Fruit fly (Drosophila melanogaster) whole organism, embryonic: ENCODE measurements around the gene fz4.

Source experiments
- Adf1 ChIP-seq: fragments of 200-800 bp; sonication (Bioruptor generic); IDR thresholded peaks from 2 replicates; pipeline ENCODE4 v1.3.6; 2022; ENCODE audit warnings: missing biosample characterization, missing genetic modification characterization
- BtbVII ChIP-seq: fragments of 200-800 bp; sonication (Bioruptor generic); optimal IDR thresholded peaks from 3 replicates; lab custom pipeline; 2017; ENCODE audit warnings: missing biosample characterization, mild to moderate bottlenecking, missing genetic modification characterization
- CG11560 ChIP-seq: fragments of 200-800 bp; sonication (Bioruptor generic); IDR thresholded peaks from 3 replicates; pipeline ENCODE4 v1.3.6; 2022; ENCODE audit warnings: missing biosample characterization, missing genetic modification characterization
- CG11695 ChIP-seq: fragments of 200-800 bp; sonication (Bioruptor generic); IDR thresholded peaks from 3 replicates; pipeline ENCODE4 v1.3.6; 2022; ENCODE audit warnings: missing biosample characterization, missing genetic modification characterization
- CG13894 ChIP-seq: fragments of 200-800 bp; sonication (Bioruptor generic); optimal IDR thresholded peaks from 3 replicates; lab custom pipeline; 2018; ENCODE audit warnings: missing biosample characterization, mild to moderate bottlenecking, missing genetic modification characterization, moderate library complexity
- CG14667 ChIP-seq: fragments of 200-800 bp; sonication (Bioruptor generic); IDR thresholded peaks from 2 replicates; pipeline ENCODE4 v1.3.6; 2022; ENCODE audit warnings: missing biosample characterization, missing genetic modification characterization
- CG1602 ChIP-seq: fragments of 200-800 bp; sonication (Bioruptor generic); optimal IDR thresholded peaks from 3 replicates; lab custom pipeline; 2016; ENCODE audit warnings: missing biosample characterization, missing genetic modification characterization
- CG16813 ChIP-seq: fragments of 200-800 bp; sonication (Bioruptor generic); IDR thresholded peaks from 3 replicates; pipeline ENCODE4 v1.3.6; 2022; ENCODE audit warnings: missing biosample characterization, missing genetic modification characterization; ENCODE audit not compliant: partially characterized antibody
- CG17361 ChIP-seq: fragments of 200-800 bp; sonication (Bioruptor generic); IDR thresholded peaks from 3 replicates; pipeline ENCODE4 v1.3.6; 2022; ENCODE audit warnings: missing biosample characterization, missing genetic modification characterization
- CG18262 ChIP-seq: fragments of 200-800 bp; optimal IDR thresholded peaks from 3 replicates; lab custom pipeline; 2019; ENCODE audit warnings: missing biosample characterization, mild to moderate bottlenecking, missing genetic modification characterization, moderate library complexity
- CG18599 ChIP-seq: fragments of 200-800 bp; sonication (Bioruptor generic); optimal IDR thresholded peaks from 3 replicates; lab custom pipeline; 2017; ENCODE audit warnings: missing biosample characterization, missing genetic modification characterization, mild to moderate bottlenecking, moderate library complexity, missing genetic modification reagents
- CG18619 ChIP-seq: fragments of 200-800 bp; sonication (Bioruptor generic); optimal IDR thresholded peaks from 3 replicates; lab custom pipeline; 2017; ENCODE audit warnings: missing biosample characterization, mild to moderate bottlenecking, missing genetic modification characterization
- CG2202 ChIP-seq: fragments of 200-800 bp; sonication (Bioruptor generic); optimal IDR thresholded peaks from 2 replicates; lab custom pipeline; 2018; ENCODE audit warnings: missing biosample characterization, mild to moderate bottlenecking, missing genetic modification characterization
- CG31224 ChIP-seq: fragments of 200-800 bp; sonication (Bioruptor generic); IDR thresholded peaks from 2 replicates; pipeline ENCODE4 v1.3.6; 2022; ENCODE audit warnings: missing biosample characterization, missing genetic modification characterization
- CG4360 ChIP-seq: fragments of 200-800 bp; sonication (Bioruptor generic); IDR thresholded peaks from 2 replicates; pipeline ENCODE4 v1.3.6; 2022; ENCODE audit warnings: missing biosample characterization, missing genetic modification characterization
- CG5245 ChIP-seq: fragments of 200-800 bp; sonication (Bioruptor generic); optimal IDR thresholded peaks from 3 replicates; lab custom pipeline; 2016; ENCODE audit warnings: missing biosample characterization, missing genetic modification characterization
- CG6765 ChIP-seq: fragments of 200-800 bp; sonication (Bioruptor generic); optimal IDR thresholded peaks from 3 replicates; lab custom pipeline; 2017; ENCODE audit warnings: missing biosample characterization, mild to moderate bottlenecking, missing genetic modification characterization
- CG7745 ChIP-seq: fragments of 200-800 bp; sonication (Bioruptor generic); optimal IDR thresholded peaks from 2 replicates; lab custom pipeline; 2018; ENCODE audit warnings: missing biosample characterization, mild to moderate bottlenecking, missing genetic modification characterization, moderate library complexity
- CG8089 ChIP-seq: fragments of 200-800 bp; sonication (Bioruptor generic); optimal IDR thresholded peaks from 3 replicates; lab custom pipeline; 2016; ENCODE audit warnings: missing biosample characterization, missing genetic modification characterization
- CG9437 ChIP-seq: fragments of 200-800 bp; sonication (Bioruptor generic); optimal IDR thresholded peaks from 2 replicates; lab custom pipeline; 2018; ENCODE audit warnings: missing biosample characterization, mild to moderate bottlenecking, missing genetic modification characterization
- Chrac-16 ChIP-seq: fragments of 200-800 bp; sonication (Bioruptor generic); optimal IDR thresholded peaks from 3 replicates; lab custom pipeline; 2016; ENCODE audit warnings: missing biosample characterization, missing genetic modification characterization
- D19B ChIP-seq: fragments of 200-800 bp; sonication (Bioruptor generic); optimal IDR thresholded peaks from 2 replicates; lab custom pipeline; 2017; ENCODE audit warnings: missing biosample characterization, mild to moderate bottlenecking, missing genetic modification characterization
- Dbx ChIP-seq: fragments of 200-800 bp; sonication (Bioruptor generic); IDR thresholded peaks from 3 replicates; pipeline ENCODE4 v1.3.6; 2022; ENCODE audit warnings: missing biosample characterization, missing genetic modification characterization
- Elba2 ChIP-seq: fragments of 200-800 bp; sonication (Bioruptor generic); optimal IDR thresholded peaks from 3 replicates; lab custom pipeline; 2016; ENCODE audit warnings: missing biosample characterization, missing genetic modification characterization
- Ets65A ChIP-seq: fragments of 200-800 bp; sonication (Bioruptor generic); peaks from one replicate; lab custom pipeline; 2016; ENCODE audit warnings: missing biosample characterization, missing genetic modification characterization
- Gsc ChIP-seq: fragments of 200-800 bp; sonication (Bioruptor generic); IDR thresholded peaks from 2 replicates; pipeline ENCODE4 v1.3.6; 2022; ENCODE audit warnings: missing biosample characterization, missing genetic modification characterization
- Hmr ChIP-seq: fragments of 200-800 bp; sonication (Bioruptor generic); optimal IDR thresholded peaks from 3 replicates; lab custom pipeline; 2017; ENCODE audit warnings: mild to moderate bottlenecking, missing biosample characterization, missing genetic modification reagents, missing genetic modification characterization
- PHDP ChIP-seq: fragments of 200-800 bp; sonication (Bioruptor generic); optimal IDR thresholded peaks from 3 replicates; lab custom pipeline; 2018; ENCODE audit warnings: missing biosample characterization, mild to moderate bottlenecking, missing genetic modification characterization, moderate library complexity
- Tbp ChIP-seq: fragments of >200 bp; optimal IDR thresholded peaks from 2 replicates; lab custom pipeline; 2018; ENCODE audit warnings: missing biosample characterization, missing genetic modification characterization
- Usf ChIP-seq: fragments of 200-800 bp; sonication (Bioruptor generic); optimal IDR thresholded peaks from 2 replicates; lab custom pipeline; 2017; ENCODE audit warnings: missing genotype, missing biosample characterization, missing genetic modification characterization
- ab ChIP-seq: fragments of 200-800 bp; sonication (Bioruptor generic); optimal IDR thresholded peaks from 2 replicates; lab custom pipeline; 2016; ENCODE audit warnings: missing biosample characterization, missing genetic modification characterization
- bbx ChIP-seq: fragments of 200-800 bp; sonication (Bioruptor generic); IDR thresholded peaks from 2 replicates; pipeline ENCODE4 v1.3.6; 2022; ENCODE audit warnings: missing biosample characterization, missing genetic modification characterization; ENCODE audit not compliant: partially characterized antibody
- btn ChIP-seq: fragments of 200-800 bp; sonication (Bioruptor generic); optimal IDR thresholded peaks from 2 replicates; lab custom pipeline; 2016; ENCODE audit warnings: missing biosample characterization, missing genetic modification characterization
- cato ChIP-seq: fragments of 200-800 bp; sonication (Bioruptor generic); optimal IDR thresholded peaks from 2 replicates; lab custom pipeline; 2016; ENCODE audit warnings: missing biosample characterization, missing genetic modification characterization, borderline replicate concordance
- caup ChIP-seq: fragments of 200-800 bp; sonication (Bioruptor generic); optimal IDR thresholded peaks from 3 replicates; lab custom pipeline; 2017; ENCODE audit warnings: missing biosample characterization, mild to moderate bottlenecking, missing genetic modification characterization, moderate library complexity; ENCODE audit not compliant: severe bottlenecking
- croc ChIP-seq: fragments of 200-800 bp; sonication (Bioruptor generic); conservative IDR thresholded peaks from 3 replicates; pipeline ENCODE4 v1.3.6; 2022; ENCODE audit warnings: missing biosample characterization, missing genetic modification characterization
- en ChIP-seq: fragments of 200-800 bp; sonication (Bioruptor generic); optimal IDR thresholded peaks from 2 replicates; lab custom pipeline; 2016; ENCODE audit warnings: missing biosample characterization, missing genetic modification characterization
- gem ChIP-seq: fragments of 200-800 bp; sonication (Bioruptor generic); optimal IDR thresholded peaks from 2 replicates; lab custom pipeline; 2019; ENCODE audit warnings: missing biosample characterization, mild to moderate bottlenecking, missing genetic modification characterization, moderate library complexity
- gfzf ChIP-seq: fragments of 200-800 bp; sonication (Bioruptor generic); optimal IDR thresholded peaks from 2 replicates; lab custom pipeline; 2016; ENCODE audit warnings: missing biosample characterization, mild to moderate bottlenecking, missing genetic modification characterization, moderate library complexity
- hbn ChIP-seq: fragments of 200-800 bp; sonication (Bioruptor generic); IDR thresholded peaks from 2 replicates; pipeline ENCODE4 v1.3.6; 2022; ENCODE audit warnings: missing biosample characterization, missing genetic modification characterization; ENCODE audit not compliant: partially characterized antibody
- hth ChIP-seq: fragments of >200 bp; optimal IDR thresholded peaks from 2 replicates; lab custom pipeline; 2017; ENCODE audit warnings: inconsistent platforms
- lilli ChIP-seq: fragments of 200-800 bp; sonication (Bioruptor generic); optimal IDR thresholded peaks from 3 replicates; lab custom pipeline; 2016; ENCODE audit warnings: missing biosample characterization, missing genetic modification characterization
- org-1 ChIP-seq: fragments of 200-800 bp; sonication (Bioruptor generic); optimal IDR thresholded peaks from 2 replicates; lab custom pipeline; 2017; ENCODE audit warnings: missing biosample characterization, missing genetic modification characterization
- otp ChIP-seq: fragments of 200-800 bp; sonication (Bioruptor generic); IDR thresholded peaks from 3 replicates; pipeline ENCODE4, ENCODE4 v1.3.6; 2022; ENCODE audit warnings: missing biosample characterization, missing genetic modification characterization
- psq ChIP-seq: fragments of 200-800 bp; sonication (Bioruptor generic); optimal IDR thresholded peaks from 2 replicates; lab custom pipeline; 2017; ENCODE audit warnings: missing biosample characterization, missing genetic modification characterization
- pzg ChIP-seq: fragments of 200-800 bp; sonication (Bioruptor generic); optimal IDR thresholded peaks from 3 replicates; lab custom pipeline; 2018; ENCODE audit warnings: missing biosample characterization, mild to moderate bottlenecking, missing genetic modification characterization, moderate library complexity
- sc ChIP-seq, 3 experiments: fragments of >200 bp in 2 of 3; fragments of 200-800 bp in 1 of 3; sonication (Bioruptor generic) in 1 of 3; optimal IDR thresholded peaks; 2 replicates in 2 of 3; 3 replicates in 1 of 3; lab custom pipeline; 2017; ENCODE audit warnings: mild to moderate bottlenecking in 1 of 3, missing biosample characterization in 1 of 3, missing genetic modification characterization in 1 of 3, missing genetic modification reagents in 1 of 3
- sima ChIP-seq: fragments of 200-800 bp; sonication (Bioruptor generic); optimal IDR thresholded peaks from 2 replicates; lab custom pipeline; 2016; ENCODE audit warnings: missing biosample characterization, missing genetic modification characterization
- tx ChIP-seq: fragments of 200-800 bp; sonication (Bioruptor generic); optimal IDR thresholded peaks from 2 replicates; lab custom pipeline; 2016; ENCODE audit warnings: missing biosample characterization, missing genetic modification characterization
- unc-4 ChIP-seq: fragments of 200-800 bp; sonication (Bioruptor generic); IDR thresholded peaks from 2 replicates; pipeline ENCODE4 v1.3.6; 2022; ENCODE audit warnings: missing biosample characterization, missing genetic modification characterization; ENCODE audit not compliant: partially characterized antibody
- vfl ChIP-seq: fragments of 200-800 bp; sonication (Bioruptor generic); optimal IDR thresholded peaks from 2 replicates; lab custom pipeline; 2016; ENCODE audit warnings: missing biosample characterization, missing genetic modification characterization

fz4 gene

DNA sequence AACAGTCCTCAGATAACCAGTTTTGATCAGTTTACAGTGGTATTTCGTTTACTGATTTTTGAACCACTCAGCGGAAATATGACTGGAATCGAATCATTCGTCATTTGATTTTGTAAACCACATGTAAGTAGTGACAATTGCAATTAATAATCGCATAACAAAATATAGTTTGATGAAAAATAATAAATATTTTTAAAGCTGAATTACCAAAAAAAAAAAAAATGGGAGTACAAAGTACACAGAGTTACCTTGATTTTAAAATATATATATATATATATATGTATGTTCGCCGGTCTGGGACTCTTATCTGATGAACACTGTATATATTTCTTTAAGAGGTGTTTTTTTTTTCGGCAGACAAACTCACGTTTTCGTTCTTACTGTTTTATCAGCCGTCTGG lies 42.9 kb downstream of the fz4 start (continued):
- peak; percentile 7 for TF ChIP-seq BtbVII (GFP tag; lab: Kevin White, UChicago)
- no peak for TF ChIP-seq unc-4 (GFP tag; lab: Robert Waterston, UW)
- no peak for TF ChIP-seq tx (GFP tag; lab: Kevin White, UChicago)
- no peak for TF ChIP-seq CG16813 (GFP tag; lab: Robert Waterston, UW)
- peak; percentile 16 for TF ChIP-seq caup (GFP tag; lab: Kevin White, UChicago)
- TF ChIP-seq ab = no peak
- TF ChIP-seq bbx = no peak
- TF ChIP-seq D19B (GFP tag; lab: Kevin White, UChicago) = peak; percentile 20
- no peak for TF ChIP-seq Ets65A (GFP tag; lab: Kevin White, UChicago)
- TF ChIP-seq croc (GFP tag; lab: Robert Waterston, UW) = no peak
- 0 out of 3 replicates have a peak, but pooled peaks have one; percentile 8 for TF ChIP-seq Dbx (GFP tag; lab: Robert Waterston, UW)
- TF ChIP-seq Usf (GFP tag; lab: Kevin White, UChicago) = no peak
- TF ChIP-seq pzg (GFP tag; lab: Kevin White, UChicago) = no peak
- peak; percentile 20 for TF ChIP-seq CG13894 (tag; lab: Kevin White, UChicago)
- TF ChIP-seq CG1602 (GFP tag; lab: Kevin White, UChicago) = no peak
- no peak for TF ChIP-seq CG18262 (tag; lab: Kevin White, UChicago)
- no peak for TF ChIP-seq sc (optimal IDR thresholded peaks at IDR 0.05; lab: Kevin White, UChicago)
- TF ChIP-seq sc (GFP tag; optimal IDR thresholded peaks at IDR 0.05; lab: Kevin White, UChicago) = no peak
- no peak for TF ChIP-seq psq (GFP tag; lab: Kevin White, UChicago)
- no peak for TF ChIP-seq gfzf
- TF ChIP-seq CG17361 (GFP tag; lab: Robert Waterston, UW) = 0 out of 3 replicates have a peak, but pooled peaks have one; percentile 13
- no peak for TF ChIP-seq btn (GFP tag; lab: Kevin White, UChicago)
- no peak for TF ChIP-seq sima
- no peak for TF ChIP-seq Chrac-16
- TF ChIP-seq CG18619 (GFP tag; lab: Kevin White, UChicago) = peak; percentile 3
- TF ChIP-seq CG11695 (GFP tag; lab: Robert Waterston, UW) = 0 out of 3 replicates have a peak, but pooled peaks have one; percentile 7
- peak; percentile 2 for TF ChIP-seq Hmr (GFP tag; lab: Kevin White, UChicago)
- TF ChIP-seq hth = no peak
- TF ChIP-seq hbn (GFP tag; lab: Robert Waterston, UW) = no peak
- TF ChIP-seq CG31224 (GFP tag; lab: Robert Waterston, UW) = no peak
- peak; percentile 15; the same call in 1 of the 2 replicates for TF ChIP-seq Adf1 (GFP tag; lab: Robert Waterston, UW)
- TF ChIP-seq Tbp (GFP tag; lab: Kevin White, UChicago) = no peak
- no peak for TF ChIP-seq Gsc
- no peak for TF ChIP-seq PHDP (tag; lab: Kevin White, UChicago)
- TF ChIP-seq cato (GFP tag; lab: Kevin White, UChicago) = no peak
- TF ChIP-seq CG18599 (GFP tag; lab: Kevin White, UChicago) = peak; percentile 51
- peak; percentile 2 for TF ChIP-seq lilli
- no peak for TF ChIP-seq CG7745 (tag; lab: Kevin White, UChicago)
- TF ChIP-seq CG11560 (tag; lab: Robert Waterston, UW) = no peak
- no peak for TF ChIP-seq CG8089 (GFP tag; lab: Kevin White, UChicago)
- TF ChIP-seq otp (GFP tag; lab: Robert Waterston, UW) = no peak
- no peak for TF ChIP-seq org-1 (GFP tag; lab: Kevin White, UChicago)
- no peak for TF ChIP-seq CG2202 (tag; lab: Kevin White, UChicago)
- TF ChIP-seq en = no peak
- no peak for TF ChIP-seq CG14667 (GFP tag; lab: Robert Waterston, UW)
- TF ChIP-seq CG5245 (GFP tag; lab: Kevin White, UChicago) = no peak
- TF ChIP-seq CG4360 = no peak
- TF ChIP-seq CG9437 (GFP tag; lab: Kevin White, UChicago) = no peak
- TF ChIP-seq Elba2 (GFP tag; lab: Kevin White, UChicago) = no peak
- peak; percentile 38 for TF ChIP-seq gem (tag; lab: Kevin White, UChicago)
- TF ChIP-seq vfl (GFP tag; lab: Kevin White, UChicago) = no peak
- TF ChIP-seq CG6765 (GFP tag; lab: Kevin White, UChicago) = peak; percentile 16
